Worm (Caenorhabditis elegans): ENCODE data around the gene C30G12.2.

The C30G12.2 gene

ce11 chrII:7251978-7252377 lies 38.2 kb upstream of the C30G12.2 start, which contains the start of the genes prx-13 and ada-2:
Gene prx-13 (minus strand): TSS chrII:7252015.
Gene ada-2 (plus strand): TSS chrII:7252259.
- TF ChIP-seq lir-1 (GFP tag; conservative IDR thresholded peaks at IDR 0.05) (no peak), nhr-80 (tag; optimal IDR thresholded peaks at IDR 0.05) (peak; percentile 62), ceh-58 (GFP tag; IDR thresholded peaks at IDR 0.05) (no peak), pha-4 (tag; optimal IDR thresholded peaks at IDR 0.05) (no peak), nfyb-1 (GFP tag; IDR thresholded peaks at IDR 0.05) (no peak), snpc-4 (GFP tag; optimal IDR thresholded peaks at IDR 0.05) (no peak), snpc-4 (tag; optimal IDR thresholded peaks at IDR 0.05) (peak in 1 of 4 experiments; percentile 15), sdz-38 (tag; optimal IDR thresholded peaks at IDR 0.05) (no peak)

- TF ChIP-seq attf-3 (GFP tag; conservative IDR thresholded peaks at IDR 0.05) (peak; percentile 86), zfh-2 (GFP tag; conservative IDR thresholded peaks at IDR 0.05) (no peak), him-1 (tag; optimal IDR thresholded peaks at IDR 0.05) (no peak), F33H1.4 (GFP tag; IDR thresholded peaks at IDR 0.05) (no peak), madf-3 (GFP tag; IDR thresholded peaks at IDR 0.05) (no peak)
These were observed 37.2 kb upstream of the C30G12.2 start, which contains the start of gene lsm-4 for ce11 chrII:7253073-7253472. Gene lsm-4 (minus strand): TSS chrII:7253163.

ce11 chrII:7255614-7256162 lies 34.5 kb upstream of the C30G12.2 start, which contains the start of gene F32A5.8:
Gene F32A5.8 (plus strand): TSS chrII:7256112.
- 0 out of 2 replicates have a peak, but pooled peaks have one; percentile 16 for TF ChIP-seq hmg-1.2 (GFP tag; IDR thresholded peaks at IDR 0.05)
- no peak for TF ChIP-seq aptf-2 (GFP tag; conservative IDR thresholded peaks at IDR 0.05)
- peak; percentile 29; the same call in 1 of the 2 replicates for TF ChIP-seq pbrm-1 (GFP tag; IDR thresholded peaks at IDR 0.05)
- 0 out of 2 replicates have a peak, but pooled peaks have one; percentile 36 for TF ChIP-seq ekl-4 (GFP tag; IDR thresholded peaks at IDR 0.05)
- TF ChIP-seq cebp-1 (GFP tag; IDR thresholded peaks at IDR 0.05), result no peak
- TF ChIP-seq cebp-1 (tag; optimal IDR thresholded peaks at IDR 0.05), result no peak
- 0 out of 2 replicates have a peak, but pooled peaks have one; percentile 15 for TF ChIP-seq nfyb-1 (GFP tag; IDR thresholded peaks at IDR 0.05)
- TF ChIP-seq nfya-2 (GFP tag; IDR thresholded peaks at IDR 0.05), result no peak
- peak; percentile 15 for TF ChIP-seq attf-5 (GFP tag; optimal IDR thresholded peaks at IDR 0.05)
- peak; percentile 82 for TF ChIP-seq nhr-80 (tag; optimal IDR thresholded peaks at IDR 0.05)
- TF ChIP-seq lag-1 (GFP tag; IDR thresholded peaks at IDR 0.05), result no peak
- TF ChIP-seq mcd-1 (GFP tag; IDR thresholded peaks at IDR 0.05), result no peak
- TF ChIP-seq egl-18 (GFP tag; IDR thresholded peaks at IDR 0.05), result no peak
- no peak for TF ChIP-seq madf-3 (GFP tag; IDR thresholded peaks at IDR 0.05)
- TF ChIP-seq attf-3 (GFP tag; conservative IDR thresholded peaks at IDR 0.05), result 0 out of 2 replicates have a peak, but pooled peaks have one; percentile 23
- no peak for TF ChIP-seq tbx-9 (tag; optimal IDR thresholded peaks at IDR 0.05; ENCODE audit: borderline replicate concordance)

ce11 chrII:7261854-7262253 lies 28.4 kb upstream of the C30G12.2 start, which contains the start of gene C30G12.4:
Gene C30G12.4 (plus strand): TSS chrII:7262154.
- no peak for TF ChIP-seq ccch-3 (GFP tag; optimal IDR thresholded peaks at IDR 0.05)
- TF ChIP-seq rcor-1 (GFP tag; IDR thresholded peaks at IDR 0.05), result no peak
- no peak for TF ChIP-seq mxl-1 (tag; optimal IDR thresholded peaks at IDR 0.05)
- no peak for TF ChIP-seq rpc-1 (optimal IDR thresholded peaks at IDR 0.05)
- no peak for TF ChIP-seq rpc-1 (tag; optimal IDR thresholded peaks at IDR 0.05)
- no peak for TF ChIP-seq unc-130 (GFP tag; optimal IDR thresholded peaks at IDR 0.05)
- TF ChIP-seq F23B12.7 (tag; optimal IDR thresholded peaks at IDR 0.05; ENCODE audit: insufficient read depth), result no peak
- TF ChIP-seq somi-1 (GFP tag; optimal IDR thresholded peaks at IDR 0.05), result no peak
- TF ChIP-seq F49E8.2 (tag; optimal IDR thresholded peaks at IDR 0.05; ENCODE audit: insufficient read depth), result no peak
- TF ChIP-seq bed-1 (GFP tag; IDR thresholded peaks at IDR 0.05), result no peak
- TF ChIP-seq ztf-6 (GFP tag; IDR thresholded peaks at IDR 0.05), result no peak
- TF ChIP-seq tlf-1 (GFP tag; optimal IDR thresholded peaks at IDR 0.05), result no peak
- no peak for TF ChIP-seq B0261.1 (tag; optimal IDR thresholded peaks at IDR 0.05)
- TF ChIP-seq attf-3 (GFP tag; conservative IDR thresholded peaks at IDR 0.05), result no peak
- no peak for TF ChIP-seq K12H6.12 (tag; optimal IDR thresholded peaks at IDR 0.05)
- TF ChIP-seq F37B4.10 (GFP tag; IDR thresholded peaks at IDR 0.05), result no peak

Measured in whole organism, young adult.